Worm (Caenorhabditis elegans) whole organism, midembryonic: ENCODE data around the gene C17H12.3.

Experiments used
- flt-1 ChIP-seq: fragments of 200-800 bp; sonication (Bioruptor generic); IDR thresholded peaks from 2 replicates; pipeline ENCODE4 v1.3.6; 2022; ENCODE audit warnings: missing genetic modification characterization, missing compliant biosample characterization
- med-1 ChIP-seq: sonication (generic microtip); optimal IDR thresholded peaks from 2 replicates; lab custom pipeline; 2017; ENCODE audit warnings: missing genetic modification characterization, mild to moderate bottlenecking, missing compliant biosample characterization, antibody characterized with exemption, missing genetic modification reagents; ENCODE audit not compliant: insufficient read depth
- ztf-23 ChIP-seq: fragments of 200-800 bp; sonication (Bioruptor generic); IDR thresholded peaks from 2 replicates; pipeline ENCODE4 v1.3.6; 2022; ENCODE audit warnings: missing genetic modification reagents, missing genetic modification characterization, missing compliant biosample characterization

ce11 chrIV:6824622-6825021, 29.2 kb upstream of the C17H12.3 start, which contains the start of gene H20E11.3:
- TF ChIP-seq flt-1 = no peak
- no peak for TF ChIP-seq med-1 (GFP tag; lab: Kevin White, UChicago)
- TF ChIP-seq ztf-23 (GFP tag; lab: Robert Waterston, UW) = no peak
